Worm (Caenorhabditis elegans) whole organism, L4/young adult: ENCODE data around the gene nol-56.

Source experiments
- W03F9.2 ChIP-seq: fragments of 150-350 bp; optimal IDR thresholded peaks from 2 replicates; lab custom pipeline; 2014; ENCODE audit warnings: missing biosample characterization, missing genetic modification characterization
- dao-5 ChIP-seq: sonication (generic microtip); optimal IDR thresholded peaks from 2 replicates; lab custom pipeline; 2016; ENCODE audit warnings: missing genotype, missing genetic modification characterization, moderate library complexity, missing compliant biosample characterization
- him-1 ChIP-seq: sonication (generic microtip); optimal IDR thresholded peaks from 2 replicates; lab custom pipeline; 2016; ENCODE audit warnings: missing genotype, missing genetic modification reagents, missing genetic modification characterization, missing compliant biosample characterization

Gene nol-56

ce11 chrV:10352928-10353427, at the start of gene nol-56:
Gene nol-56 (minus strand): TSS chrV:10352978.
- peak; percentile 28 for TF ChIP-seq him-1 (tag; lab: Kevin White, UChicago)
- TF ChIP-seq W03F9.2 = peak; percentile 93
- no peak for TF ChIP-seq dao-5 (tag; lab: Kevin White, UChicago)

- TF ChIP-seq him-1 (tag; lab: Kevin White, UChicago) = no peak
Measured at ce11 chrV:10399290-10399689, 46.5 kb upstream of the nol-56 start.

- TF ChIP-seq him-1 (tag; lab: Kevin White, UChicago) (no peak), dao-5 (tag; lab: Kevin White, UChicago) (no peak), W03F9.2 (no peak)
Measured at ce11 chrV:10398431-10398830, 45.7 kb upstream of the nol-56 start, which contains the start of gene ugt-2. Gene ugt-2 (plus strand): TSS chrV:10398801.

- TF ChIP-seq him-1 (tag; lab: Kevin White, UChicago) = no peak
- TF ChIP-seq W03F9.2 = no peak
- no peak for TF ChIP-seq dao-5 (tag; lab: Kevin White, UChicago)
Measured at ce11 chrV:10395173-10395766, 42.5 kb upstream of the nol-56 start, which contains the start of the genes col-151 and ugt-1. Gene col-151 (minus strand): TSS chrV:10395223. Gene ugt-1 (plus strand): TSS chrV:10395663.

- TF ChIP-seq dao-5 (tag; lab: Kevin White, UChicago) (no peak), W03F9.2 (no peak), him-1 (tag; lab: Kevin White, UChicago) (no peak)
Measured at ce11 chrV:10393708-10394107, 40.9 kb upstream of the nol-56 start.

- TF ChIP-seq dao-5 (tag; lab: Kevin White, UChicago) (no peak), him-1 (tag; lab: Kevin White, UChicago) (no peak), W03F9.2 (no peak)
Measured at ce11 chrV:10388318-10388717, 35.5 kb upstream of the nol-56 start, which contains the start of gene AC3.5. Gene AC3.5 (plus strand): TSS chrV:10388527.

- no peak for TF ChIP-seq dao-5 (tag; lab: Kevin White, UChicago)
Measured at ce11 chrV:10387412-10387811, 34.6 kb upstream of the nol-56 start.

ce11 chrV:10383950-10384349, 31.2 kb upstream of the nol-56 start, which contains the start of gene spe-10:
Gene spe-10 (plus strand): TSS chrV:10384250.
- TF ChIP-seq W03F9.2 (no peak), him-1 (tag; lab: Kevin White, UChicago) (no peak), dao-5 (tag; lab: Kevin White, UChicago) (no peak)

- no peak for TF ChIP-seq him-1 (tag; lab: Kevin White, UChicago)
- no peak for TF ChIP-seq W03F9.2
- TF ChIP-seq dao-5 (tag; lab: Kevin White, UChicago) = no peak
Measured at ce11 chrV:10382142-10382541, 29.4 kb upstream of the nol-56 start, which contains the start of gene pqn-2. Gene pqn-2 (plus strand): TSS chrV:10382442.

ce11 chrV:10381726-10382125, 28.9 kb upstream of the nol-56 start, which contains the start of gene abu-1:
Gene abu-1 (minus strand): TSS chrV:10381826.
- TF ChIP-seq him-1 (tag; lab: Kevin White, UChicago) (no peak), dao-5 (tag; lab: Kevin White, UChicago) (no peak), W03F9.2 (no peak)

- no peak for TF ChIP-seq W03F9.2
- TF ChIP-seq dao-5 (tag; lab: Kevin White, UChicago) = no peak
- no peak for TF ChIP-seq him-1 (tag; lab: Kevin White, UChicago)
Measured at ce11 chrV:10379761-10380160, 27.0 kb upstream of the nol-56 start.

ce11 chrV:10379293-10379692, 26.5 kb upstream of the nol-56 start, which contains the start of gene AC3.12:
Gene AC3.12 (minus strand): TSS chrV:10379393.
- no peak for TF ChIP-seq W03F9.2
- no peak for TF ChIP-seq him-1 (tag; lab: Kevin White, UChicago)
- no peak for TF ChIP-seq dao-5 (tag; lab: Kevin White, UChicago)

- TF ChIP-seq W03F9.2 = no peak
- no peak for TF ChIP-seq dao-5 (tag; lab: Kevin White, UChicago)
- TF ChIP-seq him-1 (tag; lab: Kevin White, UChicago) = no peak
Measured at ce11 chrV:10371951-10372350, 19.2 kb upstream of the nol-56 start, which contains the start of gene ugt-49. Gene ugt-49 (plus strand): TSS chrV:10372321.

- TF ChIP-seq dao-5 (tag; lab: Kevin White, UChicago) (no peak), W03F9.2 (no peak), him-1 (tag; lab: Kevin White, UChicago) (no peak)
Measured at ce11 chrV:10371177-10371576, 18.4 kb upstream of the nol-56 start.
